Worm (Caenorhabditis elegans) whole organism, L1 larva: ENCODE data around the gene M02E1.4.
A peak's percentile ranks its signal among the peaks of the same experiment; 100 is the strongest.

ENCODE experiments used
- C16A3.4 ChIP-seq: fragments of 150-350 bp; optimal IDR thresholded peaks from 2 replicates; lab custom pipeline; 2014; ENCODE audit warnings: missing biosample characterization, missing genetic modification characterization
- C34B4.2 ChIP-seq: sonication (generic microtip); optimal IDR thresholded peaks from 2 replicates; lab custom pipeline; 2017; ENCODE audit warnings: mild to moderate bottlenecking, missing genetic modification characterization, missing compliant biosample characterization
- F16B12.6 ChIP-seq: fragments of 150-350 bp; optimal IDR thresholded peaks from 2 replicates; lab custom pipeline; 2014; ENCODE audit warnings: missing biosample characterization, missing genetic modification characterization
- Y116A8C.19 ChIP-seq: sonication (generic microtip); optimal IDR thresholded peaks from 2 replicates; lab custom pipeline; 2016; ENCODE audit warnings: missing compliant biosample characterization, missing genetic modification characterization, borderline replicate concordance
- aha-1 ChIP-seq: fragments of 150-350 bp; optimal IDR thresholded peaks from 2 replicates; lab custom pipeline; 2014; ENCODE audit warnings: missing biosample characterization, missing genetic modification characterization
- alr-1 ChIP-seq: fragments of 200-800 bp; sonication (Bioruptor generic); optimal IDR thresholded peaks from 2 replicates; lab custom pipeline; 2018; ENCODE audit warnings: borderline replicate concordance, mild to moderate bottlenecking, missing genetic modification characterization, missing compliant biosample characterization
- ceh-82 ChIP-seq, 3 experiments: fragments of 150-350 bp in 1 of 3; sonication (generic microtip) in 2 of 3; optimal IDR thresholded peaks; 2 replicates each; lab custom pipeline; 2014 to 2017; ENCODE audit warnings: missing biosample characterization in 3 of 3, missing genetic modification characterization in 3 of 3
- ces-1 ChIP-seq: fragments of 150-350 bp; optimal IDR thresholded peaks from 2 replicates; lab custom pipeline; 2014; ENCODE audit warnings: missing biosample characterization, missing genetic modification reagents, missing genetic modification characterization
- dsc-1 ChIP-seq: sonication (generic microtip); optimal IDR thresholded peaks from 2 replicates; lab custom pipeline; 2016; ENCODE audit warnings: mild to moderate bottlenecking, missing genetic modification characterization, missing compliant biosample characterization
- elt-3 ChIP-seq, 6 experiments: fragments of 150-350 bp in 1 of 6; sonication (generic microtip); optimal IDR thresholded peaks; 2 replicates each; lab custom pipeline; 2017 to 2018; ENCODE audit warnings: missing biosample characterization in 6 of 6, missing genetic modification characterization in 6 of 6, inconsistent platforms in 1 of 6
- fkh-4 ChIP-seq: sonication (generic microtip); optimal IDR thresholded peaks from 2 replicates; lab custom pipeline; 2016; ENCODE audit warnings: missing compliant biosample characterization, missing genetic modification characterization, borderline replicate concordance
- hlh-17 ChIP-seq: fragments of 200-800 bp; sonication (Bioruptor generic); optimal IDR thresholded peaks from 2 replicates; lab custom pipeline; 2018; ENCODE audit warnings: missing genetic modification characterization, mild to moderate bottlenecking, missing compliant biosample characterization, moderate library complexity, borderline replicate concordance
- irx-1 ChIP-seq: sonication (generic microtip); optimal IDR thresholded peaks from 2 replicates; lab custom pipeline; 2016; ENCODE audit warnings: missing genetic modification characterization, missing compliant biosample characterization
- lin-15B ChIP-seq: fragments of 150-350 bp; sonication (generic microtip); optimal IDR thresholded peaks from 3 replicates; lab custom pipeline; 2014; ENCODE audit warnings: missing biosample characterization, missing genetic modification characterization
- lin-35 ChIP-seq, 2 experiments: fragments of 150-350 bp; optimal IDR thresholded peaks; 2 replicates each; lab custom pipeline; 2014; ENCODE audit warnings: missing biosample characterization in 2 of 2, missing genetic modification characterization in 2 of 2, missing genetic modification reagents in 2 of 2
- lsy-2 ChIP-seq, 2 experiments: fragments of 150-350 bp; optimal IDR thresholded peaks; 2 replicates each; lab custom pipeline; 2014; ENCODE audit warnings: missing biosample characterization in 2 of 2, missing genetic modification characterization in 2 of 2
- mdl-1 ChIP-seq, 2 experiments: fragments of 150-350 bp; optimal IDR thresholded peaks; 2 replicates each; lab custom pipeline; 2014 to 2017; ENCODE audit warnings: missing biosample characterization in 2 of 2, missing genetic modification characterization in 2 of 2, inconsistent platforms in 1 of 2
- mef-2 ChIP-seq: fragments of 150-350 bp; optimal IDR thresholded peaks from 2 replicates; lab custom pipeline; 2014; ENCODE audit warnings: missing biosample characterization, missing genetic modification characterization
- mep-1 ChIP-seq: fragments of 150-350 bp; optimal IDR thresholded peaks from 2 replicates; lab custom pipeline; 2014; ENCODE audit warnings: missing biosample characterization, missing genetic modification characterization
- nhr-11 ChIP-seq: fragments of 150-350 bp; optimal IDR thresholded peaks from 2 replicates; lab custom pipeline; 2014; ENCODE audit warnings: missing biosample characterization, missing genetic modification characterization
- nhr-20 ChIP-seq: sonication (generic microtip); optimal IDR thresholded peaks from 2 replicates; lab custom pipeline; 2016; ENCODE audit warnings: mild to moderate bottlenecking, missing genetic modification characterization, missing compliant biosample characterization
- nhr-76 ChIP-seq: sonication (generic microtip); optimal IDR thresholded peaks from 2 replicates; lab custom pipeline; 2017; ENCODE audit warnings: missing biosample characterization, missing genetic modification characterization
- nhr-84 ChIP-seq: sonication (generic microtip); optimal IDR thresholded peaks from 2 replicates; lab custom pipeline; 2017; ENCODE audit warnings: missing biosample characterization, missing genetic modification characterization
- nhr-85 ChIP-seq: sonication (generic microtip); peaks from one replicate; lab custom pipeline; 2016; ENCODE audit warnings: missing genetic modification characterization, inconsistent platforms, missing compliant biosample characterization
- nhr-90 ChIP-seq: sonication (generic microtip); optimal IDR thresholded peaks from 2 replicates; lab custom pipeline; 2016; ENCODE audit warnings: mild to moderate bottlenecking, missing genetic modification characterization, missing compliant biosample characterization; ENCODE audit not compliant: poor library complexity
- pax-3 ChIP-seq: fragments of 200-800 bp; sonication (Bioruptor generic); optimal IDR thresholded peaks from 2 replicates; lab custom pipeline; 2018; ENCODE audit warnings: mild to moderate bottlenecking, missing genetic modification characterization, moderate library complexity, missing compliant biosample characterization
- skn-1 ChIP-seq: fragments of 150-350 bp; optimal IDR thresholded peaks from 2 replicates; lab custom pipeline; 2014; ENCODE audit warnings: missing biosample characterization, missing genetic modification characterization
- snu-23 ChIP-seq: sonication (generic microtip); optimal IDR thresholded peaks from 2 replicates; lab custom pipeline; 2016; ENCODE audit warnings: missing genetic modification characterization, missing compliant biosample characterization
- sox-4 ChIP-seq: sonication (generic microtip); optimal IDR thresholded peaks from 2 replicates; lab custom pipeline; 2016; ENCODE audit warnings: missing genetic modification characterization, missing compliant biosample characterization
- sptf-1 ChIP-seq: fragments of 150-350 bp; optimal IDR thresholded peaks from 2 replicates; lab custom pipeline; 2014; ENCODE audit warnings: missing biosample characterization, missing genetic modification characterization
- swsn-7 ChIP-seq: sonication (generic microtip); optimal IDR thresholded peaks from 2 replicates; lab custom pipeline; 2016; ENCODE audit warnings: missing genetic modification characterization, missing compliant biosample characterization
- tbx-2 ChIP-seq: sonication (generic microtip); optimal IDR thresholded peaks from 2 replicates; lab custom pipeline; 2016; ENCODE audit warnings: missing genetic modification characterization, missing compliant biosample characterization
- unc-86 ChIP-seq: sonication (generic microtip); optimal IDR thresholded peaks from 2 replicates; lab custom pipeline; 2016; ENCODE audit warnings: missing genetic modification characterization, missing compliant biosample characterization
- vab-15 ChIP-seq: sonication (generic microtip); optimal IDR thresholded peaks from 2 replicates; lab custom pipeline; 2017; ENCODE audit warnings: missing genotype, mild to moderate bottlenecking, missing genetic modification characterization, missing compliant biosample characterization
- xbp-1 ChIP-seq: sonication (generic microtip); optimal IDR thresholded peaks from 2 replicates; lab custom pipeline; 2016; ENCODE audit warnings: missing genetic modification characterization, missing compliant biosample characterization
- zag-1 ChIP-seq: fragments of 150-350 bp; optimal IDR thresholded peaks from 2 replicates; lab custom pipeline; 2014; ENCODE audit warnings: missing biosample characterization, missing genetic modification characterization

M02E1.4 gene

ce11 chrX:325597-326161, 12.6 kb downstream of the M02E1.4 start, which contains the start of gene M02E1.1 (continued):
- TF ChIP-seq nhr-11 (tag; lab: Kevin White, UChicago) (no peak), aha-1 (tag; lab: Kevin White, UChicago) (peak; percentile 19), C16A3.4 (peak; percentile 9), nhr-85 (tag; lab: Kevin White, UChicago) (peak; percentile 33), lin-15B (tag; lab: Kevin White, UChicago) (no peak), nhr-90 (peak; percentile 46), elt-3 (tag; optimal IDR thresholded peaks at IDR 0.05; lab: Kevin White, UChicago) (no peak), hlh-17 (no peak), dsc-1 (tag; lab: Kevin White, UChicago) (peak; percentile 20), F16B12.6 (tag; lab: Kevin White, UChicago) (peak; percentile 89), nhr-20 (tag; lab: Kevin White, UChicago) (peak; percentile 33), nhr-84 (tag; lab: Kevin White, UChicago) (no peak), mef-2 (tag; lab: Kevin White, UChicago) (no peak), lin-35 (GFP tag; optimal IDR thresholded peaks at IDR 0.05; lab: Kevin White, UChicago) (peak in 1 of 2 experiments; percentile 66), Y116A8C.19 (tag; lab: Kevin White, UChicago) (no peak), ceh-82 (tag; optimal IDR thresholded peaks at IDR 0.05; lab: Kevin White, UChicago) (peak in 1 of 3 experiments; percentile 21), mep-1 (peak; percentile 77), alr-1 (no peak)

DNA sequence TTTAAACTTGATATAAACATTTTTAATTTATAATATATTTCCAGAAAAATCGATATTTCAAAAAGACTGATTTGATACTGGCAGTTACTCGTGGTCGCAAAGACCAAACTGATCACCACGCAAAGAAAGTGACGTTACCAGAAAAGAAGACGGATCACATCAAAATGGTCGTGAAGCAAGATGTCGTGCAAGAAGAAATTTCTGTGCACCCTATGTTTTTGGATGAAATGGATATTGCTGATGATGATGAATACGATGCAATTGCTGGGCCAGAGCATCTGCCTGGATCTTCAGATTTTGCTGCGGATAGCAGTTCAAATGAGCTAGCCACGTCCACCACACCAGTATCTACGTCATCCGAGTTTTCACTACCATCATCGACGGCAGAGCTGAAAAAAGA, 15.7 kb downstream of the M02E1.4 start:
- TF ChIP-seq fkh-4 (tag; lab: Kevin White, UChicago) (no peak), mdl-1 (tag; optimal IDR thresholded peaks at IDR 0.05; lab: Kevin White, UChicago) (no peak), zag-1 (tag; lab: Kevin White, UChicago) (no peak), lin-15B (tag; lab: Kevin White, UChicago) (no peak), nhr-84 (tag; lab: Kevin White, UChicago) (no peak), ces-1 (GFP tag; lab: Kevin White, UChicago) (no peak), vab-15 (tag; lab: Kevin White, UChicago) (no peak), pax-3 (tag; lab: Kevin White, UChicago) (no peak), nhr-76 (tag; lab: Kevin White, UChicago) (no peak), elt-3 (tag; optimal IDR thresholded peaks at IDR 0.05; lab: Kevin White, UChicago) (no peak)

DNA sequence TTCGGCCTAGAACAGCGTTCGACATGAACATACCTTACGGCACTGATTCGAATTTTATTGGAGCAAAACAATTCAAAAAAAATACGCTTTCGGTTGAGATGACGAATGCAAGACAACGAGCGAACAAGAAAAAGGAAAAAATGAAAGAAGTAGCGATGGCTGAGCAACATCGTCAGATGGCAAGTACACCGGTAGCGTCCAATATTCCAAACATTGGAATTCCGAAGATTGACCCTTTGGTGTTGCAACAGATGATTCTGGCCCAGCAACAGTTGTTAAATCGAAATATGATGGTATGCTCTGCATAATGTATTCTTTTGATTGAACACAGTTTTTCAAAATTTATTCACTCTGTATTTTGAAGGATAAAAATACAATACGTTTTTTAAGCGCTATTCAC, 19.6 kb downstream of the M02E1.4 start:
- TF ChIP-seq mef-2 (tag; lab: Kevin White, UChicago) (no peak), alr-1 (no peak)

- no peak for TF ChIP-seq swsn-7 (tag; lab: Kevin White, UChicago)
- no peak for TF ChIP-seq unc-86 (tag; lab: Kevin White, UChicago)
- no peak for TF ChIP-seq irx-1 (tag; lab: Kevin White, UChicago)
- no peak for TF ChIP-seq sox-4 (tag; lab: Kevin White, UChicago)
- no peak for TF ChIP-seq xbp-1 (tag; lab: Kevin White, UChicago)
- no peak for TF ChIP-seq lsy-2 (tag; optimal IDR thresholded peaks at IDR 0.05; lab: Kevin White, UChicago)
- no peak for TF ChIP-seq tbx-2 (tag; lab: Kevin White, UChicago)
- TF ChIP-seq skn-1: no peak
- no peak for TF ChIP-seq mdl-1 (tag; optimal IDR thresholded peaks at IDR 0.05; lab: Kevin White, UChicago)
- TF ChIP-seq C34B4.2 (tag; lab: Kevin White, UChicago): no peak
- no peak for TF ChIP-seq snu-23
- no peak for TF ChIP-seq sptf-1 (tag; lab: Kevin White, UChicago)
Measured at ce11 chrX:334452-334851, 21.4 kb downstream of the M02E1.4 start.
